Worm (Caenorhabditis elegans): ENCODE measurements around the gene F52G3.8.

F52G3.8 gene

DNA sequence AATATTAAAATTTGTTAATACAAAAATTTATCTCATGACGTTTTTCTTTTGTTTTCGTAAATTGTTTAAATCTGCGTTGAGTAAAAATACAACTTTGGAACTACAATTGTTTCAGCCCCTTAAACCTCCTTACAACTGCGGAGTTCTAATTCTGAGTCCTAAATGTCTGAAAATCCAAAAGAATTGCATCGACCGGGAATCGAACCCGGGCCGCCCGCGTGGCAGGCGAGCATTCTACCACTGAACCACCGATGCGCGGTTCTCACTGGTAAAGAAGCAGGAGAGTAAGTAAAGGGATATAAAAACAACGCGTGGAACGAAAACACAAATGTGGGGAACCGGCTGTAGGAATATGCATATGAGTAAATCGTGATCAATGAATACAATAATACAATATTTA, 24.7 kb downstream of the F52G3.8 start:
- peak; percentile 47 for TF ChIP-seq nhr-43 (tag; optimal IDR thresholded peaks at IDR 0.05; ENCODE audit: poor library complexity, severe bottlenecking)
- TF ChIP-seq ama-1 (optimal IDR thresholded peaks at IDR 0.05): no peak
- no peak for TF ChIP-seq pqm-1 (tag; optimal IDR thresholded peaks at IDR 0.05)
- no peak for TF ChIP-seq R02D3.7 (tag; optimal IDR thresholded peaks at IDR 0.05)
- TF ChIP-seq nhr-77 (tag; optimal IDR thresholded peaks at IDR 0.05): no peak
- peak; percentile 7 for TF ChIP-seq pha-4 (tag; optimal IDR thresholded peaks at IDR 0.05)
- TF ChIP-seq tbx-2 (tag; optimal IDR thresholded peaks at IDR 0.05): no peak
- no peak for TF ChIP-seq nhr-76 (tag; optimal IDR thresholded peaks at IDR 0.05)
- no peak for TF ChIP-seq ceh-16 (tag; optimal IDR thresholded peaks at IDR 0.05)
- no peak for TF ChIP-seq mdl-1 (tag; optimal IDR thresholded peaks at IDR 0.05)
- peak; percentile 11 for TF ChIP-seq elt-2 (tag; optimal IDR thresholded peaks at IDR 0.05)
- TF ChIP-seq unc-62 (GFP tag; optimal IDR thresholded peaks at IDR 0.05): no peak
- TF ChIP-seq unc-39 (tag; optimal IDR thresholded peaks at IDR 0.05): no peak
- TF ChIP-seq ZK546.5 (tag; optimal IDR thresholded peaks at IDR 0.05): no peak
- TF ChIP-seq snpc-4 (tag; optimal IDR thresholded peaks at IDR 0.05): no peak
- no peak for TF ChIP-seq fkh-10 (GFP tag; optimal IDR thresholded peaks at IDR 0.05)
- peak; percentile 8 for TF ChIP-seq lsy-12 (tag; optimal IDR thresholded peaks at IDR 0.05)
- peak; percentile 72 for TF ChIP-seq lin-39 (tag; optimal IDR thresholded peaks at IDR 0.05)
- no peak for TF ChIP-seq nhr-12 (tag; optimal IDR thresholded peaks at IDR 0.05)
- TF ChIP-seq nfya-1 (tag; optimal IDR thresholded peaks at IDR 0.05; ENCODE audit: insufficient read depth): peak; percentile 50
- no peak for TF ChIP-seq elt-1 (tag; optimal IDR thresholded peaks at IDR 0.05)
- no peak for TF ChIP-seq nhr-25 (tag; optimal IDR thresholded peaks at IDR 0.05)
- TF ChIP-seq mml-1 (tag; optimal IDR thresholded peaks at IDR 0.05): no peak
- peak; percentile 25 for TF ChIP-seq skn-1 (tag; optimal IDR thresholded peaks at IDR 0.05)
- no peak for TF ChIP-seq ceh-9 (tag; optimal IDR thresholded peaks at IDR 0.05)
- TF ChIP-seq eor-1 (tag; optimal IDR thresholded peaks at IDR 0.05): no peak
- TF ChIP-seq egl-5 (tag; optimal IDR thresholded peaks at IDR 0.05): peak; percentile 35
- TF ChIP-seq nhr-237 (tag; optimal IDR thresholded peaks at IDR 0.05): no peak
- TF ChIP-seq egl-27 (tag; optimal IDR thresholded peaks at IDR 0.05): no peak
- TF ChIP-seq daf-12 (tag; optimal IDR thresholded peaks at IDR 0.05): no peak
- TF ChIP-seq nhr-23 (tag; optimal IDR thresholded peaks at IDR 0.05): no peak
- peak; percentile 61 for TF ChIP-seq hmg-11 (tag; optimal IDR thresholded peaks at IDR 0.05)
- TF ChIP-seq fkh-2 (tag; optimal IDR thresholded peaks at IDR 0.05): no peak

DNA sequence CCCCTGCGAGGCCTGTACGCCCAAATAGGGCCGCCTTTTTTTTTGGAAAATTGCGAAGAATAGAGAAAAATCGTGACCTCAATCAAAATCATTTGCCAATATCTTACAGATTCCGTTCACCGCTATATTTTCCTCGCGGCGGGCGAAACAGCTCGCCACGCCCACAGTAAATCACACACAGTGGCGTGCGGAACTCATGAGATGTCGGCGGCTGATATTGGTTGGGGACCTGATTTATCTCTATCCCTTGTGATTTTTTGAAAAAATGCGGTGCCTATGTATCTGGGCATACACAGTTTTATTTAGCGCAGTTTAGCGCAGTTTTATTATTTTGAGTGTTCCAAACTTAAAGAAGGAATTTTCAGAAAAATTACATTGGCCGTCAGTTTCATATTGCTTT, 27.4 kb downstream of the F52G3.8 start:
- TF ChIP-seq unc-62 (GFP tag; optimal IDR thresholded peaks at IDR 0.05) (no peak), ceh-9 (tag; optimal IDR thresholded peaks at IDR 0.05) (no peak), pqm-1 (tag; optimal IDR thresholded peaks at IDR 0.05) (no peak), snpc-4 (tag; optimal IDR thresholded peaks at IDR 0.05) (peak; percentile 52), egl-5 (tag; optimal IDR thresholded peaks at IDR 0.05) (no peak), R02D3.7 (tag; optimal IDR thresholded peaks at IDR 0.05) (no peak), skn-1 (tag; optimal IDR thresholded peaks at IDR 0.05) (no peak), egl-27 (tag; optimal IDR thresholded peaks at IDR 0.05) (no peak)

DNA sequence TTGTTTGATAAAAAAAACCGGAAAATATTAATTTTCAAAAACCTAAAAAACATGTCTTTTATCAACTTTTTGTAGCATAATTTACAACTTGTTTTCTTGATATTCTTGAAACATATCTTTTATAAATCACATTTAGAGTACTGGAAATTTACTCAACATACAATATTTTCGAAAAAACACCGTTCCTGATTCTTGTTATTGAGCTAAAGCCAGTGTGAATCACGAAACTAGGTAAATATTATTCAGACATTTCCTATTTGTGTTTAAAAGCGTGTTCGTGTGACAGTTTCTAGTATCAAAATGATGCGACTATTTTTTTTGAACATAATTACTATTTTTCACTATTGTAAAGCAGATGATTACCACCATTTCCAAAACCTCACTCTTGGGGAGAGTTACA, 29.1 kb downstream of the F52G3.8 start, which contains the start of gene C30E1.4:
Gene C30E1.4, plus strand, starts transcription at position 301 of the 400 bp plus-strand sequence.
- no peak for TF ChIP-seq ceh-82 (tag; optimal IDR thresholded peaks at IDR 0.05)
- TF ChIP-seq hmg-11 (tag; optimal IDR thresholded peaks at IDR 0.05): no peak
- TF ChIP-seq daf-12 (tag; optimal IDR thresholded peaks at IDR 0.05): no peak
- no peak for TF ChIP-seq lin-15B (tag; optimal IDR thresholded peaks at IDR 0.05)
- TF ChIP-seq nhr-67 (tag; optimal IDR thresholded peaks at IDR 0.05): no peak
- no peak for TF ChIP-seq lin-39 (tag; optimal IDR thresholded peaks at IDR 0.05)
- no peak for TF ChIP-seq fos-1 (tag; optimal IDR thresholded peaks at IDR 0.05)
- no peak for TF ChIP-seq nhr-25 (tag; optimal IDR thresholded peaks at IDR 0.05)
- no peak for TF ChIP-seq nhr-77 (tag; optimal IDR thresholded peaks at IDR 0.05)
- no peak for TF ChIP-seq pqm-1 (tag; optimal IDR thresholded peaks at IDR 0.05)
- no peak for TF ChIP-seq nhr-28 (tag; optimal IDR thresholded peaks at IDR 0.05)
- TF ChIP-seq pha-4 (tag; optimal IDR thresholded peaks at IDR 0.05): no peak
- TF ChIP-seq egl-27 (tag; optimal IDR thresholded peaks at IDR 0.05): no peak
- no peak for TF ChIP-seq skn-1 (tag; optimal IDR thresholded peaks at IDR 0.05)
- no peak for TF ChIP-seq ztf-4 (tag; optimal IDR thresholded peaks at IDR 0.05)

DNA sequence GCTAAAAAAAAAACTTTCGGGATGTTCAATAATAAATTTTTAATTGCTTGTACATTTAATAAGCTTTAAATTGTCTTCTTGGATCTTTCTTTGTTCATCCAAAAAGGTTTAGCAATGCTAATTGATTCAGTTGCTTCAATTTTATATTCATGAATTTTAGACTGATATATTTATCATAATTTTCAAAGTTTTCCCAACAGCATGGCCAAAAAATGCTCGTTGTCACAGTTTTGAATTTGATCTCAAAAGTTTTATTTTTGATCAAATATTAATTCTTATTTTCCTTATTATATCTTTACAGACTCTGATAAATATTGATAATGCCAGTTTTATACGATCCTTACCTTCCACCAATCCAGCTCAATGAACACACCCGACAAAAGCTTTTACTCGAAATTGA, 31.2 kb downstream of the F52G3.8 start, which contains the start of gene fbxb-114:
Gene fbxb-114, plus strand, starts transcription at position 301 of the 400 bp plus-strand sequence.
- TF ChIP-seq sea-2 (GFP tag; optimal IDR thresholded peaks at IDR 0.05) (no peak), ceh-16 (tag; optimal IDR thresholded peaks at IDR 0.05) (no peak), nhr-28 (tag; optimal IDR thresholded peaks at IDR 0.05) (no peak), nhr-67 (tag; optimal IDR thresholded peaks at IDR 0.05) (no peak), mml-1 (tag; optimal IDR thresholded peaks at IDR 0.05) (no peak), jun-1 (tag; optimal IDR thresholded peaks at IDR 0.05) (no peak), lin-15B (tag; optimal IDR thresholded peaks at IDR 0.05) (no peak), eor-1 (tag; optimal IDR thresholded peaks at IDR 0.05) (no peak), skn-1 (tag; optimal IDR thresholded peaks at IDR 0.05) (no peak), elt-2 (tag; optimal IDR thresholded peaks at IDR 0.05) (no peak), nhr-23 (tag; optimal IDR thresholded peaks at IDR 0.05) (no peak), nfya-1 (tag; optimal IDR thresholded peaks at IDR 0.05; ENCODE audit: insufficient read depth) (no peak), fkh-2 (tag; optimal IDR thresholded peaks at IDR 0.05) (no peak)

Measured in whole organism, L3 larva.